Worm (Caenorhabditis elegans) whole organism, early embryonic: ENCODE data around the gene rpn-6.1.

Experiments used
- B0310.2 ChIP-seq: sonication (generic microtip); optimal IDR thresholded peaks from 2 replicates; lab custom pipeline; 2016; ENCODE audit warnings: mild to moderate bottlenecking, missing genetic modification characterization, missing compliant biosample characterization
- F13C5.2 ChIP-seq: sonication (generic microtip); optimal IDR thresholded peaks from 2 replicates; lab custom pipeline; 2017; ENCODE audit warnings: mild to moderate bottlenecking, missing genetic modification characterization, inconsistent platforms, missing compliant biosample characterization
- aly-1 ChIP-seq: sonication (generic microtip); optimal IDR thresholded peaks from 2 replicates; lab custom pipeline; 2016; ENCODE audit warnings: missing genetic modification characterization, missing compliant biosample characterization
- ama-1 ChIP-seq: fragments of 150-350 bp; optimal IDR thresholded peaks from 2 replicates; lab custom pipeline; 2014
- ceh-13 ChIP-seq: fragments of 200-800 bp; sonication (Bioruptor generic); optimal IDR thresholded peaks from 2 replicates; lab custom pipeline; 2018; ENCODE audit warnings: mild to moderate bottlenecking, missing genetic modification characterization, missing compliant biosample characterization
- ceh-36 ChIP-seq: sonication (generic microtip); optimal IDR thresholded peaks from 2 replicates; lab custom pipeline; 2016; ENCODE audit warnings: missing genetic modification characterization, inconsistent platforms, missing compliant biosample characterization
- ets-7 ChIP-seq: sonication (generic microtip); optimal IDR thresholded peaks from 2 replicates; lab custom pipeline; 2016; ENCODE audit warnings: missing genotype, missing genetic modification characterization, missing compliant biosample characterization
- flt-1 ChIP-seq: fragments of 200-800 bp; sonication (Bioruptor generic); IDR thresholded peaks from 2 replicates; pipeline ENCODE4 v1.3.6; 2022; ENCODE audit warnings: missing genetic modification characterization, missing compliant biosample characterization
- hmbx-1 ChIP-seq: sonication (generic microtip); optimal IDR thresholded peaks from 2 replicates; lab custom pipeline; 2016; ENCODE audit warnings: mild to moderate bottlenecking, missing genetic modification characterization, missing compliant biosample characterization
- hmg-4 ChIP-seq: fragments of 200-800 bp; sonication (Bioruptor generic); optimal IDR thresholded peaks from 2 replicates; lab custom pipeline; 2018; ENCODE audit warnings: mild to moderate bottlenecking, missing genetic modification characterization, missing compliant biosample characterization
- hnd-1 ChIP-seq: sonication (generic microtip); optimal IDR thresholded peaks from 2 replicates; lab custom pipeline; 2016; ENCODE audit warnings: missing genetic modification characterization, missing compliant biosample characterization
- pes-1 ChIP-seq: fragments of 200-800 bp; sonication (Bioruptor generic); IDR thresholded peaks from 2 replicates; pipeline ENCODE4 v1.3.6; 2022; ENCODE audit warnings: missing genetic modification reagents, missing genetic modification characterization, missing compliant biosample characterization
- scrt-1 ChIP-seq: fragments of 200-800 bp; sonication (Bioruptor generic); IDR thresholded peaks from 2 replicates; pipeline ENCODE4 v1.3.6; 2022; ENCODE audit warnings: missing genetic modification characterization, missing compliant biosample characterization
- sea-1 ChIP-seq: fragments of 200-800 bp; sonication (Bioruptor generic); conservative IDR thresholded peaks from 2 replicates; pipeline ENCODE4 v1.3.6; 2022; ENCODE audit warnings: missing genetic modification characterization, missing compliant biosample characterization
- tbx-11 ChIP-seq: fragments of 200-800 bp; sonication (Bioruptor generic); IDR thresholded peaks from 2 replicates; pipeline ENCODE4 v1.3.6; 2022; ENCODE audit warnings: missing genetic modification characterization, missing compliant biosample characterization
- tbx-37 ChIP-seq: fragments of 200-800 bp; sonication (Bioruptor generic); conservative IDR thresholded peaks from 2 replicates; pipeline ENCODE4 v1.3.6; 2022; ENCODE audit warnings: missing genetic modification reagents, missing genetic modification characterization, missing compliant biosample characterization
- tra-4 ChIP-seq: sonication (generic microtip); optimal IDR thresholded peaks from 2 replicates; lab custom pipeline; 2017; ENCODE audit warnings: missing genetic modification characterization, missing compliant biosample characterization

rpn-6.1 gene

DNA sequence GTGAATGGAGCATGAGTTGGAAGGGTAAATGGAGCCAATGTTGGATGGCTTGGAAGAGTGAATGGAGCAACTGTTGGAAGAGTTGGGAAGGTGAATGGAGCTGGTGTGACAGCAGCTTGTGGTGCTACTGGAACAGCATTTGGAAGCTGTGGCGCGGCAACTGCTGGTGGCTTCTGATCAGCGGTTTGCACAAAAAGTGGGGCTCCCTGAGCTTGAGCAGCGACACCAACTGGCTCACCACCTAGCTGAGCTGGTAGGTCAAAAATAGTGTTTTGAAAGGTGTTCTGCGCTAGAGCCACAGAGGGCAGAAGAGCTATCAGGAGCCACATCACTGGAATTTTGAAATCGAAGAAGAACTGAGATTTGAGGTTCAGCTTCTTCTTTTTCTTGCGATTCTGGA, 16.5 kb downstream of the rpn-6.1 start:
- TF ChIP-seq F13C5.2 (tag; lab: Kevin White, UChicago) (no peak), ets-7 (tag; lab: Kevin White, UChicago) (no peak), B0310.2 (no peak), scrt-1 (GFP tag; lab: Robert Waterston, UW) (no peak), sea-1 (GFP tag; lab: Robert Waterston, UW) (no peak), pes-1 (no peak), tbx-37 (GFP tag; lab: Robert Waterston, UW) (no peak), hmg-4 (GFP tag; lab: Kevin White, UChicago) (no peak), flt-1 (no peak), hnd-1 (tag; lab: Kevin White, UChicago) (no peak), ceh-36 (tag; lab: Kevin White, UChicago) (no peak), ama-1 (lab: Kevin White, UChicago) (no peak), hmbx-1 (tag; lab: Kevin White, UChicago) (no peak), aly-1 (tag; lab: Kevin White, UChicago) (no peak), tra-4 (tag; lab: Kevin White, UChicago) (no peak), ceh-13 (GFP tag; lab: Kevin White, UChicago) (no peak), tbx-11 (GFP tag; lab: Robert Waterston, UW) (no peak)

DNA sequence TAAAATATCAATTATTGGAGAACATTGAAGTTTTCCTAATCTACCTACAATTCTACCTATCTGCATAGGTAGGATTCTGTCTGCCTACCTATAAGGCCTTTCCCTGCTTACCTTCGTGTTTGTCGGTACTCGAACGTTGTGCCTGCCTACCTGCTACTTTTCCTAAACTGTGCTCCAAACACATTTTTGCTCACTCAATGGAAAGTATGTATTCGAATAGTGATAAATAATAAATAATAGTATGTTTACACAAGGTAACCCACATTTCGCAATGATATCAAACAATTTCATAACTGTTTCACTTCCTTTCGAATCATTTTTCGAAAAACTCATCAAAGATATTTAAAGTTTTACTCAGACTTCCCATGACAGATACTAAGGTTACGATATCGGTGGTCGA, 22.3 kb downstream of the rpn-6.1 start, which contains the start of gene F57B9.3:
F57B9.3 (plus strand) TSS at position 301 of the 400 bp plus-strand sequence.
- TF ChIP-seq ets-7 (tag; lab: Kevin White, UChicago) (no peak), ceh-13 (GFP tag; lab: Kevin White, UChicago) (no peak), flt-1 (no peak), tbx-11 (GFP tag; lab: Robert Waterston, UW) (no peak), hnd-1 (tag; lab: Kevin White, UChicago) (no peak), ceh-36 (tag; lab: Kevin White, UChicago) (no peak), pes-1 (no peak), tra-4 (tag; lab: Kevin White, UChicago) (no peak), hmg-4 (GFP tag; lab: Kevin White, UChicago) (no peak), scrt-1 (GFP tag; lab: Robert Waterston, UW) (no peak), sea-1 (GFP tag; lab: Robert Waterston, UW) (no peak), tbx-37 (GFP tag; lab: Robert Waterston, UW) (no peak), hmbx-1 (tag; lab: Kevin White, UChicago) (no peak), B0310.2 (no peak), aly-1 (tag; lab: Kevin White, UChicago) (no peak)

DNA sequence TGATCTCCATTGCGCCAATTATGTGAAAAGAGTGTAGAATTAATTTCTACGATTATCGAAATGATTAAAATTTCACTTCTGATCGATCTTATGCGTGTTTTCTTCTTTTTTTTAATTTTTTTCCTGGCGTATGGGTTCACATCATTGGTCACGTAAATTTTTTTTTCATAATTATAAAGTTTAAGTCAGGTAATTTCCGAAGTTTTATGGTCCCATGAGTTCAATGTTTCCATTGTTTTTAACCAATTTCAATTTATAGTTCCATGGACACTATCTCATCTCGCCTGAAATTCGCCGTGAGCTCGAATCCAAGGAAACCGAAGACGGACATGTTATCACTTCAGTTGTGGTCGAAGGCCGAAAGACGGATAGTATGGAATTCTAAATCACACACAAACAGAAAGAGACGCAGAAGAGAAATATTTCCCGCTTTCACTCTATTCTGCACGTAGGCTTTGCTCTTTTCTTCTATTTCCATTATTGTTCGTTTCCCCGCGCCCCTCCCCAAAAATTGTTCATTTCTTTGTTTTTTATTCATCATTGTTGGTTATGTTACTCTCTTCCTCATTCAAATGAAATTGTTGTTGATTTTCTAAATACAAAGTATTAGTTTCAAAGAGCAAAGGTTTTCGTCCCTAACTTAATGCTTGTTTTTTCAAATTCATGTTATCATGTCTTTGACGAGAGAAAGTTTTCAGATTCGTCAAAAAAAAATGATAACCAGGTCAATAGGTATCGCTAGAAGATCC, 26.4 kb downstream of the rpn-6.1 start, which contains the start of the genes F57B9.8 and coq-2:
F57B9.8 (minus strand) TSS at position 51 of the 749 bp plus-strand sequence.
coq-2 (plus strand) TSS at position 699 of the 749 bp plus-strand sequence.
- TF ChIP-seq F13C5.2 (tag; lab: Kevin White, UChicago) (no peak), B0310.2 (no peak), sea-1 (GFP tag; lab: Robert Waterston, UW) (no peak), tra-4 (tag; lab: Kevin White, UChicago) (no peak), ets-7 (tag; lab: Kevin White, UChicago) (no peak), ama-1 (lab: Kevin White, UChicago) (no peak), pes-1 (no peak), hmbx-1 (tag; lab: Kevin White, UChicago) (no peak), ceh-13 (GFP tag; lab: Kevin White, UChicago) (no peak), tbx-37 (GFP tag; lab: Robert Waterston, UW) (no peak), aly-1 (tag; lab: Kevin White, UChicago) (no peak), ceh-36 (tag; lab: Kevin White, UChicago) (no peak)

DNA sequence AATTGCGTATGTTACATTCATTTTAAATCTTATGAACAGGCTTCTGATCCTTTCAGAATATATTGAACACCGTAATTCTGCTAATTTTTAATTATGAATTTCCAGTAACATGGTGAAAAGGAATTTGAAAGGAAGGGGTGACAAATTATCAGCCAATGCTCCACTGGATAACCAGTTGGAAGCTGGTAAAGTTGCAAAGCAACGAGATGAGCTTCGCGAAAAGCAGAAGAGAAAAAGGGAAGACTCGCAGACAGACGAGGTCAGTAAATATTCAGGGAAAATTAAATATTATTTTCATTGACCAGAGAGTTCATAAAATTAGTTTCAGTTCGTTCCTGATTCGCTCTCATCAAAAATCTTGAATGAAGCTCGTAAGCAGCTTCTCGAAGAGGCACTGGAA, 29.9 kb downstream of the rpn-6.1 start, which contains the start of gene byn-1:
byn-1 (plus strand) TSS at position 106 of the 400 bp plus-strand sequence.
- TF ChIP-seq pes-1 (no peak), ceh-36 (tag; lab: Kevin White, UChicago) (no peak), ama-1 (lab: Kevin White, UChicago) (peak; percentile 26), hnd-1 (tag; lab: Kevin White, UChicago) (no peak), tbx-37 (GFP tag; lab: Robert Waterston, UW) (no peak)

DNA sequence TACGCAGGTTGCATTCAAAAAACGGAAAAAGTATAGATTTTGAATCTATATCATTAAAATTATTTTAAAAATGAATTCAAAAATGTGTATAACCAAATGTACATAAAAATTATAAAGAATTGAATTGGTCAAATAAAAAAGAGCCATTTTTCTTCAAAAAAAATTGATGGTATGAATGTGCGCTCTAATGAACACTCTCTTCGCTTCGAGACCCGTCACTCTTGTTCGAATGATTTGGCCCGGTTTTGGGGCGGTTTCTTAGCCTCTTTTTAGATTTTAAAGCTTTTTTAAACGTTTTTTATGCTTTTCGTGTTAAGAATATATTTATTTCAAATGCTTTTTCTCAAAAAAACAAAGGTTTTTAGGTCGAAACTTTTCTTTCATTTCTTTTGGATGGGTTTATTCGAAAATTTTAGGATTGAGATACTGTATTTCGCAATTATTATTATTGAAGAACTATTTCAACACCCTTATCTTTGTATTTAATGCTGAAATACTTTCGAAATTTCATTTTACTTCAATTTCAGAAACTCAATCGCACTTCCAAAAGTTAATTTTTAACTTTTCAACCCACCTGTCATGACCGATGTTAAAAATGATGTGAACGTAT, 32.1 kb downstream of the rpn-6.1 start, which contains the start of gene inf-1:
inf-1 (plus strand) TSS at position 577 of the 610 bp plus-strand sequence.
- no peak for TF ChIP-seq hnd-1 (tag; lab: Kevin White, UChicago)
- no peak for TF ChIP-seq scrt-1 (GFP tag; lab: Robert Waterston, UW)
- TF ChIP-seq sea-1 (GFP tag; lab: Robert Waterston, UW) = no peak
- no peak for TF ChIP-seq tra-4 (tag; lab: Kevin White, UChicago)

DNA sequence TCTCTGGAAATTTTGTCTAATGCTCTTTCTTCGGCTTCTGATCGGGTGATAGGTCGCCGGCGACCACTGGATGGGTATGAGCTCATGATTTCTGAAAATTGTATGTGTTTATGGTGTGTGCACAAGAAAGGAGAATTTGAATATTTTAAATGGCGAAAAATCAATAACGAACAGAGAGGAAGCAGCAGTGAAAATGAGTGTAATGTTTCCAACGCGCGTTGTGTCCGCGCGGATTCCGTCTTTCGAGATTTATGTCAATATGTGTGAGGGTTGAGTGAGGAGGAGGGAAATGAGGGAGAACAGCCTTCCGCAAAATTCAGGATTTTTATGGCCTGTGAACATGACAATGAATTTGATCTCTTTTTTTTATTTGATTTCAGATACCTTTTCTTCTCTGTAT, 33.1 kb downstream of the rpn-6.1 start, which contains the start of gene flap-1:
flap-1 (minus strand) TSS at position 101 of the 400 bp plus-strand sequence.
- TF ChIP-seq flt-1 (no peak), tbx-37 (GFP tag; lab: Robert Waterston, UW) (no peak), ceh-13 (GFP tag; lab: Kevin White, UChicago) (no peak), hmbx-1 (tag; lab: Kevin White, UChicago) (no peak), hnd-1 (tag; lab: Kevin White, UChicago) (no peak), ama-1 (lab: Kevin White, UChicago) (no peak)

DNA sequence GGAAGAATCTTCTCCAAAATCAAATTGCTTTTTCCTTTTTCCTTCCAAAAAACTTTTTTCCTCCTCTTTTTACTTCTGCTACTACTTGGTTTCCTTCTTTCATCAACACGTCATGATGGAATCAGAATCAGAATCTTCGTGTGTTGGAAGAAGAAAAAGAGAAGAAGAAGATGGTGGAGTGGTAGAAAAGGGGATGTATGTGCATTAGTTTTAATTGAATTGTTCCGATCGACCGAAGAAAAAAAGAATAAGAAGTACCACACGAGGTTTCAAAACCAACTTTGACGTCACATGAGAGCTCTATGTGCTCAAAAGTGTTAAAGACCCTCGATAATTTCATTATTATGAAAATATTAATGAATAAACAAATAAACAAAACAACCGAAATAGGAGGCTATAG, 47.0 kb downstream of the rpn-6.1 start:
- TF ChIP-seq tbx-11 (GFP tag; lab: Robert Waterston, UW) (no peak), hmg-4 (GFP tag; lab: Kevin White, UChicago) (no peak), ama-1 (lab: Kevin White, UChicago) (no peak), tra-4 (tag; lab: Kevin White, UChicago) (no peak), flt-1 (no peak), sea-1 (GFP tag; lab: Robert Waterston, UW) (no peak), hnd-1 (tag; lab: Kevin White, UChicago) (no peak), tbx-37 (GFP tag; lab: Robert Waterston, UW) (no peak), ceh-13 (GFP tag; lab: Kevin White, UChicago) (no peak), ceh-36 (tag; lab: Kevin White, UChicago) (no peak), ets-7 (tag; lab: Kevin White, UChicago) (no peak), B0310.2 (no peak), aly-1 (tag; lab: Kevin White, UChicago) (no peak), F13C5.2 (tag; lab: Kevin White, UChicago) (no peak), scrt-1 (GFP tag; lab: Robert Waterston, UW) (no peak), pes-1 (no peak), hmbx-1 (tag; lab: Kevin White, UChicago) (no peak)
